Fruit fly (Drosophila melanogaster) whole organism, embryonic: ENCODE measurements around the gene dgt6.

Source experiments
- B-H2 ChIP-seq: fragments of 200-800 bp; sonication (Bioruptor generic); optimal IDR thresholded peaks from 2 replicates; lab custom pipeline; 2018; ENCODE audit warnings: missing biosample characterization, mild to moderate bottlenecking, missing genetic modification characterization
- CG13424 ChIP-seq: fragments of 200-800 bp; sonication (Bioruptor generic); optimal IDR thresholded peaks from 2 replicates; lab custom pipeline; 2019; ENCODE audit warnings: missing biosample characterization, mild to moderate bottlenecking, missing genetic modification characterization, moderate library complexity
- CG14667 ChIP-seq: fragments of 200-800 bp; sonication (Bioruptor generic); IDR thresholded peaks from 2 replicates; pipeline ENCODE4 v1.3.6; 2022; ENCODE audit warnings: missing biosample characterization, missing genetic modification characterization
- CG15073 ChIP-seq: fragments of 200-800 bp; sonication (Bioruptor generic); optimal IDR thresholded peaks from 2 replicates; lab custom pipeline; 2016; ENCODE audit warnings: missing biosample characterization, missing genetic modification characterization
- CG15479 ChIP-seq: fragments of 200-800 bp; sonication (Bioruptor generic); optimal IDR thresholded peaks from 3 replicates; lab custom pipeline; 2019; ENCODE audit warnings: missing biosample characterization, mild to moderate bottlenecking, missing genetic modification characterization, moderate library complexity
- CG16863 ChIP-seq: fragments of 200-800 bp; sonication (Bioruptor generic); optimal IDR thresholded peaks from 3 replicates; lab custom pipeline; 2016; ENCODE audit warnings: missing biosample characterization, missing genetic modification characterization
- CG17186 ChIP-seq: fragments of 200-800 bp; sonication (Bioruptor generic); optimal IDR thresholded peaks from 3 replicates; lab custom pipeline; 2017; ENCODE audit warnings: missing biosample characterization, missing genetic modification reagents, missing genetic modification characterization
- CG17359 ChIP-seq: fragments of 200-800 bp; sonication (Bioruptor generic); optimal IDR thresholded peaks from 3 replicates; lab custom pipeline; 2018; ENCODE audit warnings: missing biosample characterization, mild to moderate bottlenecking, missing genetic modification characterization, moderate library complexity
- CG17612 ChIP-seq: fragments of 200-800 bp; sonication (Bioruptor generic); IDR thresholded peaks from 2 replicates; pipeline ENCODE4 v1.3.6; 2022; ENCODE audit warnings: missing biosample characterization, missing genetic modification characterization
- CG1832 ChIP-seq: fragments of 200-800 bp; sonication (Bioruptor generic); optimal IDR thresholded peaks from 2 replicates; lab custom pipeline; 2017; ENCODE audit warnings: missing biosample characterization, mild to moderate bottlenecking, missing genetic modification characterization, inconsistent platforms
- CG3995 ChIP-seq: fragments of 200-800 bp; sonication (Bioruptor generic); optimal IDR thresholded peaks from 3 replicates; lab custom pipeline; 2016; ENCODE audit warnings: missing biosample characterization, missing genetic modification characterization
- CG4282 ChIP-seq: fragments of 200-800 bp; sonication (Bioruptor generic); optimal IDR thresholded peaks from 2 replicates; lab custom pipeline; 2016; ENCODE audit warnings: missing biosample characterization, missing genetic modification characterization
- CG4820 ChIP-seq: fragments of 200-800 bp; sonication (Bioruptor generic); optimal IDR thresholded peaks from 3 replicates; lab custom pipeline; 2016; ENCODE audit warnings: missing biosample characterization, missing genetic modification characterization
- CG6683 ChIP-seq: fragments of 200-800 bp; sonication (Bioruptor generic); optimal IDR thresholded peaks from 2 replicates; lab custom pipeline; 2017; ENCODE audit warnings: missing biosample characterization, mild to moderate bottlenecking, missing genetic modification characterization, missing genetic modification reagents
- CG6765 ChIP-seq: fragments of 200-800 bp; sonication (Bioruptor generic); optimal IDR thresholded peaks from 3 replicates; lab custom pipeline; 2017; ENCODE audit warnings: missing biosample characterization, mild to moderate bottlenecking, missing genetic modification characterization
- CG6854 ChIP-seq: fragments of 200-800 bp; sonication (Bioruptor generic); optimal IDR thresholded peaks from 3 replicates; lab custom pipeline; 2017; ENCODE audit warnings: missing biosample characterization, mild to moderate bottlenecking, missing genetic modification characterization
- CG7372 ChIP-seq: fragments of 200-800 bp; sonication (Bioruptor generic); IDR thresholded peaks from 2 replicates; pipeline ENCODE4 v1.3.6; 2022; ENCODE audit warnings: missing biosample characterization, missing genetic modification characterization
- CG9215 ChIP-seq: fragments of 200-800 bp; sonication (Bioruptor generic); IDR thresholded peaks from 2 replicates; pipeline ENCODE4 v1.3.6; 2022; ENCODE audit warnings: missing biosample characterization, missing genetic modification characterization
- CG9817 ChIP-seq: fragments of 200-800 bp; sonication (Bioruptor generic); optimal IDR thresholded peaks from 2 replicates; lab custom pipeline; 2018; ENCODE audit warnings: missing biosample characterization, mild to moderate bottlenecking, missing genetic modification characterization, moderate library complexity
- Dp ChIP-seq: fragments of 200-800 bp; sonication (Bioruptor generic); optimal IDR thresholded peaks from 2 replicates; lab custom pipeline; 2018; ENCODE audit warnings: missing biosample characterization, mild to moderate bottlenecking, missing genetic modification characterization, moderate library complexity
- Lpt ChIP-seq: fragments of >200 bp; optimal IDR thresholded peaks from 2 replicates; lab custom pipeline; 2018; ENCODE audit warnings: missing biosample characterization, missing genetic modification characterization
- NC2β ChIP-seq: fragments of 200-800 bp; sonication (Bioruptor generic); optimal IDR thresholded peaks from 2 replicates; lab custom pipeline; 2016; ENCODE audit warnings: missing biosample characterization, missing genetic modification characterization
- Nf-YB ChIP-seq: fragments of 200-800 bp; sonication (Bioruptor generic); optimal IDR thresholded peaks from 3 replicates; lab custom pipeline; 2019; ENCODE audit warnings: missing biosample characterization, mild to moderate bottlenecking, missing genetic modification characterization, moderate library complexity
- Oli ChIP-seq: fragments of 200-800 bp; sonication (Bioruptor generic); optimal IDR thresholded peaks from 2 replicates; lab custom pipeline; 2018; ENCODE audit warnings: missing biosample characterization, mild to moderate bottlenecking, missing genetic modification characterization, moderate library complexity
- Sox100B ChIP-seq: fragments of 200-800 bp; sonication (Bioruptor generic); optimal IDR thresholded peaks from 3 replicates; lab custom pipeline; 2018; ENCODE audit warnings: missing biosample characterization, mild to moderate bottlenecking, missing genetic modification characterization
- Sry-δ ChIP-seq: fragments of 200-800 bp; sonication (Bioruptor generic); optimal IDR thresholded peaks from 2 replicates; lab custom pipeline; 2016; ENCODE audit warnings: missing biosample characterization, missing genetic modification characterization
- Vsx1 ChIP-seq: fragments of 200-800 bp; sonication (Bioruptor generic); optimal IDR thresholded peaks from 2 replicates; lab custom pipeline; 2017; ENCODE audit warnings: missing biosample characterization, mild to moderate bottlenecking, missing genetic modification characterization, missing genetic modification reagents
- aop ChIP-seq: fragments of 200-800 bp; sonication (Bioruptor generic); IDR thresholded peaks from 2 replicates; pipeline ENCODE4 v1.3.6; 2022; ENCODE audit warnings: missing biosample characterization, missing genetic modification characterization
- ase ChIP-seq: fragments of 200-800 bp; sonication (Bioruptor generic); IDR thresholded peaks from 3 replicates; pipeline ENCODE4 v1.3.6; 2022; ENCODE audit warnings: missing biosample characterization, missing genetic modification characterization
- dan ChIP-seq: fragments of 200-800 bp; sonication (Bioruptor generic); IDR thresholded peaks from 2 replicates; pipeline ENCODE4 v1.3.6; 2022; ENCODE audit warnings: missing biosample characterization, missing genetic modification characterization
- dmrt99B ChIP-seq: fragments of 200-800 bp; sonication (Bioruptor generic); optimal IDR thresholded peaks from 2 replicates; lab custom pipeline; 2018; ENCODE audit warnings: missing biosample characterization, mild to moderate bottlenecking, missing genetic modification characterization, moderate library complexity
- fu2 ChIP-seq: fragments of 200-800 bp; sonication (Bioruptor generic); optimal IDR thresholded peaks from 2 replicates; lab custom pipeline; 2016; ENCODE audit warnings: missing biosample characterization, missing genetic modification characterization
- gcm2 ChIP-seq: fragments of 200-800 bp; sonication (Bioruptor generic); optimal IDR thresholded peaks from 2 replicates; lab custom pipeline; 2016; ENCODE audit warnings: missing biosample characterization, missing genetic modification characterization
- knrl ChIP-seq: fragments of 200-800 bp; sonication (Bioruptor generic); IDR thresholded peaks from 3 replicates; pipeline ENCODE4 v1.3.6; 2022; ENCODE audit warnings: missing biosample characterization, missing genetic modification characterization; ENCODE audit not compliant: partially characterized antibody
- lmd ChIP-seq: fragments of 200-800 bp; sonication (Bioruptor generic); IDR thresholded peaks from 2 replicates; pipeline ENCODE4 v1.3.6; 2022; ENCODE audit warnings: missing biosample characterization, missing genetic modification characterization
- lov ChIP-seq, 2 experiments: fragments of 200-800 bp in 1 of 2; fragments of >200 bp in 1 of 2; sonication (Bioruptor generic) in 1 of 2; IDR thresholded peaks in 1 of 2; optimal IDR thresholded peaks in 1 of 2; 2 replicates in 1 of 2; 3 replicates in 1 of 2; pipeline versions ENCODE4 v1.3.6 to Lab custom; 2017 to 2022; ENCODE audit warnings: missing biosample characterization in 1 of 2, missing genetic modification characterization in 1 of 2
- mirr ChIP-seq: fragments of 200-800 bp; sonication (Bioruptor generic); optimal IDR thresholded peaks from 3 replicates; lab custom pipeline; 2018; ENCODE audit warnings: missing biosample characterization, mild to moderate bottlenecking, missing genetic modification characterization
- pfk ChIP-seq: fragments of 200-800 bp; sonication (Bioruptor generic); optimal IDR thresholded peaks from 2 replicates; lab custom pipeline; 2018; ENCODE audit warnings: missing biosample characterization, mild to moderate bottlenecking, missing genetic modification characterization, moderate library complexity
- pho ChIP-seq: fragments of 200-800 bp; sonication (Bioruptor generic); optimal IDR thresholded peaks from 2 replicates; lab custom pipeline; 2016; ENCODE audit warnings: missing biosample characterization, missing genetic modification characterization
- pzg ChIP-seq: fragments of 200-800 bp; sonication (Bioruptor generic); optimal IDR thresholded peaks from 3 replicates; lab custom pipeline; 2018; ENCODE audit warnings: missing biosample characterization, mild to moderate bottlenecking, missing genetic modification characterization, moderate library complexity
- ranshi ChIP-seq: fragments of 200-800 bp; sonication (Bioruptor generic); IDR thresholded peaks from 2 replicates; pipeline ENCODE4 v1.3.6; 2022; ENCODE audit warnings: missing biosample characterization, missing genetic modification characterization
- sima ChIP-seq: fragments of 200-800 bp; sonication (Bioruptor generic); optimal IDR thresholded peaks from 2 replicates; lab custom pipeline; 2016; ENCODE audit warnings: missing biosample characterization, missing genetic modification characterization
- slp2 ChIP-seq: fragments of 200-800 bp; sonication (Bioruptor generic); optimal IDR thresholded peaks from 2 replicates; lab custom pipeline; 2016; ENCODE audit warnings: missing biosample characterization, missing genetic modification characterization
- toy ChIP-seq: fragments of 200-800 bp; sonication (Bioruptor generic); IDR thresholded peaks from 2 replicates; pipeline ENCODE4 v1.3.6; 2022; ENCODE audit warnings: missing biosample characterization, missing genetic modification characterization
- unc-4 ChIP-seq: fragments of 200-800 bp; sonication (Bioruptor generic); IDR thresholded peaks from 2 replicates; pipeline ENCODE4 v1.3.6; 2022; ENCODE audit warnings: missing biosample characterization, missing genetic modification characterization; ENCODE audit not compliant: partially characterized antibody
- vnd ChIP-seq: fragments of 200-800 bp; sonication (Bioruptor generic); IDR thresholded peaks from 3 replicates; pipeline ENCODE4 v1.3.6; 2022; ENCODE audit warnings: missing biosample characterization, missing genetic modification characterization; ENCODE audit not compliant: partially characterized antibody
- wek ChIP-seq: fragments of 200-800 bp; sonication (Bioruptor generic); optimal IDR thresholded peaks from 3 replicates; lab custom pipeline; 2018; ENCODE audit warnings: missing biosample characterization, mild to moderate bottlenecking, missing genetic modification characterization, moderate library complexity
- yki ChIP-seq: fragments of >200 bp; optimal IDR thresholded peaks from 3 replicates; lab custom pipeline; 2018

The dgt6 gene

DNA sequence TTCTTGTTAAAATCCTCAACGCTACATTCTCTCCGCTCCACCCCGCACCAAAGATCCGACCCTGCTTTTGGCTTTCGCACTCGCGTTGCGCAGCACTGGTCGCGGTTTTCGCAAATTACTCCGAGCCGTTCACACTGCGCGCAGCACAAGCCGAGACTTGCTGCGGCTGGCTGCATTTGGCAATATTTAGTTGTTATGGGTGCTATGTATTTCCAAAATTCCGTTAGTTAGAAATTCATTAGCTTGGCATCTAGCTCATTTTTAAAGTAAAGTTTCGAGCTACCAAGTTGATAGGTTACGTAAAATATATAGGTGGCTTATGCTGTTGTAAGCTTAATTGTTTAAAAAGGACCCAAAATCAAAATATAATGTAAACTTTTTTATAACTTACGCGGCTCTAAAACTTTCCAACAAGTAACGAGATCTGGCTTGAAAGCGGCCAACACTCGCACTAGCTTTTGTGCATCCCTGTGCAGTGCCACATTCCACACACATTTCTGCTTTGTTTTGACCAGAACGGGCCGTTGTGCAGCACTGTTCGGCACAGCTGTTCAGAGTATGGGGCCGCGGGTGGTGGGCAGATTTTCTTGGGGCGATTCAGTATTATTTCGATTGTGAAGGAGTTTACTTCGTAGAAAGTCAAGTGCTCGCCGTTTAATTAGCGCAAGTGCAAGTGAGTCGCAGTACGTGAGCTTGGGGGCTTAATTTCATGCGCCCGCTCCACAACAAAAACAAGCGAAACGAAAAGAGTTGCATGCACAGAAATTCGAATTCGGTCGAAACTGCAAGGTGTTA is 7.8 kb downstream of the dgt6 start, which contains the start of the genes yem and Ctl2 (continued):
- TF ChIP-seq CG7372 (peak; percentile 24; the same call in 1 of the 2 replicates), ase (no peak; the same call in 2 of the 3 replicates), fu2 (peak; percentile 86), NC2β (peak; percentile 59), Oli (tag; lab: Kevin White, UChicago) (peak; percentile 51), aop (GFP tag; lab: Robert Waterston, UW) (no peak; the same call in 1 of the 2 replicates), CG13424 (tag; lab: Kevin White, UChicago) (peak; percentile 71), CG17359 (tag; lab: Kevin White, UChicago) (peak; percentile 11), B-H2 (GFP tag; lab: Kevin White, UChicago) (peak; percentile 58), Sox100B (no peak), CG9817 (tag; lab: Kevin White, UChicago) (peak; percentile 67), yki (lab: Kevin White, UChicago) (no peak), CG15479 (GFP tag; lab: Kevin White, UChicago) (no peak), lmd (peak; percentile 55), Sry-δ (GFP tag; lab: Kevin White, UChicago) (peak; percentile 65), CG1832 (GFP tag; lab: Kevin White, UChicago) (no peak), CG4820 (GFP tag; lab: Kevin White, UChicago) (peak; percentile 64), CG17612 (GFP tag; lab: Robert Waterston, UW) (peak; percentile 32; the same call in 1 of the 2 replicates), CG15073 (GFP tag; lab: Kevin White, UChicago) (no peak), dan (no peak), wek (no peak), knrl (GFP tag; lab: Robert Waterston, UW) (no peak; the same call in 2 of the 3 replicates), vnd (no peak), CG3995 (peak; percentile 95), CG14667 (GFP tag; lab: Robert Waterston, UW) (peak; percentile 62), dmrt99B (tag; lab: Kevin White, UChicago) (peak; percentile 6), Lpt (no peak), sima (peak; percentile 2), Vsx1 (GFP tag; lab: Kevin White, UChicago) (no peak), ranshi (GFP tag; lab: Robert Waterston, UW) (peak; percentile 59; the same call in 1 of the 2 replicates), gcm2 (peak; percentile 46), CG16863 (GFP tag; lab: Kevin White, UChicago) (peak; percentile 82), toy (GFP tag; lab: Robert Waterston, UW) (no peak), Nf-YB (GFP tag; lab: Kevin White, UChicago) (peak; percentile 25), pfk (GFP tag; lab: Kevin White, UChicago) (peak; percentile 40), unc-4 (GFP tag; lab: Robert Waterston, UW) (no peak), lov (optimal IDR thresholded peaks at IDR 0.05; lab: Kevin White, UChicago) (no peak), lov (GFP tag; IDR thresholded peaks at IDR 0.05; lab: Robert Waterston, UW) (peak; percentile 16; the same call in 1 of the 3 replicates), CG4282 (peak; percentile 55), CG6854 (no peak), CG17186 (peak; percentile 68), Dp (GFP tag; lab: Kevin White, UChicago) (peak; percentile 11), pzg (GFP tag; lab: Kevin White, UChicago) (peak; percentile 73), slp2 (GFP tag; lab: Kevin White, UChicago) (peak; percentile 86), CG6765 (GFP tag; lab: Kevin White, UChicago) (no peak), CG9215 (GFP tag; lab: Robert Waterston, UW) (peak; percentile 76; the same call in 1 of the 2 replicates), pho (GFP tag; lab: Kevin White, UChicago) (peak; percentile 91), mirr (GFP tag; lab: Kevin White, UChicago) (peak; percentile 6), CG6683 (GFP tag; lab: Kevin White, UChicago) (peak; percentile 2)
